Worm (Caenorhabditis elegans) whole organism, early embryonic: ENCODE results near the gene algn-5.

Experiments used
- ama-1 ChIP-seq: fragments of 150-350 bp; optimal IDR thresholded peaks from 2 replicates; lab custom pipeline; 2014
- ceh-36 ChIP-seq: sonication (generic microtip); optimal IDR thresholded peaks from 2 replicates; lab custom pipeline; 2016; ENCODE audit warnings: missing genetic modification characterization, inconsistent platforms, missing compliant biosample characterization
- ets-7 ChIP-seq: sonication (generic microtip); optimal IDR thresholded peaks from 2 replicates; lab custom pipeline; 2016; ENCODE audit warnings: missing genotype, missing genetic modification characterization, missing compliant biosample characterization
- flt-1 ChIP-seq: fragments of 200-800 bp; sonication (Bioruptor generic); IDR thresholded peaks from 2 replicates; pipeline ENCODE4 v1.3.6; 2022; ENCODE audit warnings: missing genetic modification characterization, missing compliant biosample characterization
- hmg-4 ChIP-seq: fragments of 200-800 bp; sonication (Bioruptor generic); optimal IDR thresholded peaks from 2 replicates; lab custom pipeline; 2018; ENCODE audit warnings: mild to moderate bottlenecking, missing genetic modification characterization, missing compliant biosample characterization
- sea-1 ChIP-seq: fragments of 200-800 bp; sonication (Bioruptor generic); conservative IDR thresholded peaks from 2 replicates; pipeline ENCODE4 v1.3.6; 2022; ENCODE audit warnings: missing genetic modification characterization, missing compliant biosample characterization

ce11 chrV:4169658-4170057 lies 25.7 kb upstream of the algn-5 start:
- TF ChIP-seq hmg-4 (GFP tag; lab: Kevin White, UChicago) (no peak), ama-1 (lab: Kevin White, UChicago) (no peak), flt-1 (GFP tag; lab: Robert Waterston, UW) (no peak), ceh-36 (no peak), sea-1 (GFP tag; lab: Robert Waterston, UW) (no peak), ets-7 (no peak)
